Worm (Caenorhabditis elegans): Measurements from ENCODE around the gene jbts-14.

ce11 chrX:8750209-8750608, 46.1 kb downstream of the jbts-14 start:
- TF ChIP-seq ama-1 (optimal IDR thresholded peaks at IDR 0.05) (no peak), sea-1 (GFP tag; conservative IDR thresholded peaks at IDR 0.05) (no peak), hmbx-1 (tag; optimal IDR thresholded peaks at IDR 0.05) (no peak), tbx-37 (GFP tag; conservative IDR thresholded peaks at IDR 0.05) (no peak), hmg-4 (GFP tag; optimal IDR thresholded peaks at IDR 0.05) (no peak), hnd-1 (tag; optimal IDR thresholded peaks at IDR 0.05) (no peak), B0310.2 (tag; optimal IDR thresholded peaks at IDR 0.05) (no peak), scrt-1 (GFP tag; IDR thresholded peaks at IDR 0.05) (no peak), ceh-36 (tag; optimal IDR thresholded peaks at IDR 0.05) (no peak)
